Fruit fly (Drosophila melanogaster): ENCODE results near the gene Jhbp11.

DNA sequence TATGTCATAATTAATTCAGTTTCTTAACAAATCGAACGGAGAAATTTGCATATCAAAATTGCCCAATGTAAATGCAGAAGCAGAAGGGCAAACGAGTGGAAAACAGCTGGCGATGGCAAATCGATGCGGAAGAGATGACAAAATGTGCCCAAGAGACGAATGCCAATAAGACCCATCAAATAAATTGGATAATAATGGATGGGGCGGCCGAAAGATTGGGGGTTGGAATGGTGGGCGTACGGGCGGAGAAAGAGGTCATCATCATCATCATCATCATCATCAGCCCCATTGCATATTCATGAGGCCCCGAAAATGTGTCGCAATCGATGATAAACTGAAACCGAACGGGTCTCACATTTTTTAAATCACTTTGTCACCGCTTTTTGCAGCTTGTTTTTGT, 33.0 kb downstream of the Jhbp11 start:
- TF ChIP-seq ttk (optimal IDR thresholded peaks at IDR 0.05) (no peak), psq (optimal IDR thresholded peaks at IDR 0.05) (no peak), Myc (optimal IDR thresholded peaks at IDR 0.05) (no peak), Sin3A (optimal IDR thresholded peaks at IDR 0.05) (no peak), h (optimal IDR thresholded peaks at IDR 0.05) (no peak), insv (optimal IDR thresholded peaks at IDR 0.05) (no peak)
